Worm (Caenorhabditis elegans): Measurements from ENCODE around the gene Y54G2A.77.

DNA sequence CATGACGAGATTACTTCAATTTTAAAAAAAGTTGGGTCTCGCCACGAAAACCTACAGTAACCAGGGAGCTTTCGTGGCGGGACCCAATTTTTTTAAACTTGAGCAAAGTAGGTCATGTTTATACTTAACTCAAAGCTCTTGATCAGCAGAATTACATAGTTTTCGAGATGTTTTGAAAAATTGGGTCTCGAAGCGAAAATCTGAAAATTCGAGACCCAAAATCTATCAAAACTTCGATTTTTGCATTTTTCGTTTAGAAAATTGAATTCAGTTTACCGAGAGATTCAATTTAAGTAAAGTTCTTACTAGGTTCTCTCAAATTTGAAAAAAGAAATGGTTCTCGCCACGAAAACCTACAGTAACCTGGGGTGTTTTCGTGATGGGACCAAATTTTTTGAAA is 7.6 kb downstream of the Y54G2A.77 start:
- TF ChIP-seq mab-5 (tag; optimal IDR thresholded peaks at IDR 0.05) (no peak), nhr-76 (tag; optimal IDR thresholded peaks at IDR 0.05) (no peak), ham-2 (GFP tag; optimal IDR thresholded peaks at IDR 0.05) (no peak)

All from whole organism, mixed stage, embryonic.